Fruit fly (Drosophila melanogaster) whole organism, adult: ENCODE measurements around the gene CG15577.
A peak's percentile ranks its signal among the peaks of the same experiment; 100 is the strongest.

Source experiments
- CG11617 ChIP-seq: fragments of 200-800 bp; sonication (Bioruptor generic); optimal IDR thresholded peaks from 2 replicates; lab custom pipeline; 2017; ENCODE audit warnings: mild to moderate bottlenecking, missing biosample characterization, missing genetic modification reagents, missing genetic modification characterization
- CG14711 ChIP-seq: fragments of 200-800 bp; sonication (Bioruptor generic); optimal IDR thresholded peaks from 2 replicates; lab custom pipeline; 2018; ENCODE audit warnings: missing biosample characterization, mild to moderate bottlenecking, missing genetic modification characterization, moderate library complexity
- CG1620 ChIP-seq: fragments of 200-800 bp; sonication (Bioruptor generic); optimal IDR thresholded peaks from 2 replicates; lab custom pipeline; 2016; ENCODE audit warnings: missing biosample characterization, missing genetic modification characterization
- CG5204 ChIP-seq: fragments of 200-800 bp; sonication (Bioruptor generic); optimal IDR thresholded peaks from 2 replicates; lab custom pipeline; 2016; ENCODE audit warnings: missing biosample characterization, missing genetic modification characterization
- Hr96 ChIP-seq: fragments of 200-800 bp; sonication (Bioruptor generic); optimal IDR thresholded peaks from 2 replicates; lab custom pipeline; 2016; ENCODE audit warnings: missing biosample characterization, missing genetic modification characterization
- Mnt ChIP-seq: fragments of 200-800 bp; sonication (Bioruptor generic); optimal IDR thresholded peaks from 2 replicates; lab custom pipeline; 2016; ENCODE audit warnings: missing biosample characterization, mild to moderate bottlenecking, missing genetic modification characterization
- bab1 ChIP-seq: fragments of 200-800 bp; sonication (Bioruptor generic); optimal IDR thresholded peaks from 3 replicates; lab custom pipeline; 2019; ENCODE audit warnings: missing biosample characterization, mild to moderate bottlenecking, missing genetic modification characterization, moderate library complexity
- cnc ChIP-seq, 2 experiments: fragments of >200 bp; optimal IDR thresholded peaks; 2 replicates each; lab custom pipeline; 2017
- kay ChIP-seq: fragments of 200-800 bp; sonication (Bioruptor generic); peaks from one replicate; lab custom pipeline; 2016; ENCODE audit warnings: missing biosample characterization, missing genetic modification characterization, borderline replicate concordance

- TF ChIP-seq CG14711 (peak; percentile 99), Hr96 (peak; percentile 100), cnc (optimal IDR thresholded peaks at IDR 0.05; lab: Kevin White, UChicago) (peak in 1 of 2 experiments; percentile 7), CG11617 (peak; percentile 99), Mnt (GFP tag; lab: Kevin White, UChicago) (peak; percentile 97), bab1 (GFP tag; lab: Kevin White, UChicago) (peak; percentile 100), CG1620 (GFP tag; lab: Kevin White, UChicago) (peak; percentile 100), kay (peak; percentile 96), CG5204 (GFP tag; lab: Kevin White, UChicago) (peak; percentile 98)
Measured at dm6 chrX:4324781-4325180, 48.0 kb upstream of the CG15577 start.
